Worm (Caenorhabditis elegans): ENCODE measurements around the gene ctsa-2.
A peak's percentile ranks its signal among the peaks of the same experiment; 100 is the strongest.

ctsa-2 gene

ce11 chrX:6407805-6408204 is 22.6 kb downstream of the ctsa-2 start:
- no peak for TF ChIP-seq hmg-4 (GFP tag; optimal IDR thresholded peaks at IDR 0.05)

- TF ChIP-seq ceh-13 (GFP tag; optimal IDR thresholded peaks at IDR 0.05) (no peak), hnd-1 (tag; optimal IDR thresholded peaks at IDR 0.05) (no peak), F13C5.2 (tag; optimal IDR thresholded peaks at IDR 0.05) (no peak), ama-1 (optimal IDR thresholded peaks at IDR 0.05) (no peak), tra-4 (tag; optimal IDR thresholded peaks at IDR 0.05) (no peak), scrt-1 (GFP tag; IDR thresholded peaks at IDR 0.05) (no peak)
These were observed 24.5 kb downstream of the ctsa-2 start for ce11 chrX:6405905-6406304.

DNA sequence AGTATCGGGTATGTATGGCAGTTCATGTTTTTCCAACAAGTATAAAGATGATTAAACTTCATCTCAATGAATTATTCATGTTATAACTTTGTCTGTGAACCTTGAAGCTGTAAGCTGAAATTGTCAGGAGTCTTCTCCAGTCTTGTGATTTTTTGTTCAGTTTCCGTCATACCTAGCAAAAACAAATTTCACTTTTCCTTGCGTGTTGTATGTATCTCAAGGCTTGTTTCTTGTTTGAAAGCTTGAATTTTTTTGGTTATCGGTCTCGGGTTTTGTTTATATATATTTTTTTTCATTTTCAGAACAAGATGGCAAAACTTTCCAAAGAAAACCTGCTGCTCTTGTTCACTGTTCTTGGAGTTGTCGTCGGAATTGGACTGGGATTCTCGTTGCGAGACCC is 27.3 kb downstream of the ctsa-2 start, which contains the start of gene glt-4:
glt-4 (plus strand) TSS at position 301 of the 400 bp plus-strand sequence.
- TF ChIP-seq pes-1 (GFP tag; IDR thresholded peaks at IDR 0.05) = no peak
- TF ChIP-seq F13C5.2 (tag; optimal IDR thresholded peaks at IDR 0.05) = no peak
- no peak for TF ChIP-seq tra-4 (tag; optimal IDR thresholded peaks at IDR 0.05)
- TF ChIP-seq ceh-13 (GFP tag; optimal IDR thresholded peaks at IDR 0.05) = no peak
- no peak for TF ChIP-seq ama-1 (optimal IDR thresholded peaks at IDR 0.05)
- TF ChIP-seq tbx-11 (GFP tag; IDR thresholded peaks at IDR 0.05) = no peak

ce11 chrX:6399450-6399849 is 31.0 kb downstream of the ctsa-2 start:
- TF ChIP-seq tra-4 (tag; optimal IDR thresholded peaks at IDR 0.05) = no peak
- no peak for TF ChIP-seq F13C5.2 (tag; optimal IDR thresholded peaks at IDR 0.05)

- no peak for TF ChIP-seq F13C5.2 (tag; optimal IDR thresholded peaks at IDR 0.05)
- no peak for TF ChIP-seq aly-1 (tag; optimal IDR thresholded peaks at IDR 0.05)
- no peak for TF ChIP-seq flt-1 (GFP tag; IDR thresholded peaks at IDR 0.05)
- TF ChIP-seq ama-1 (optimal IDR thresholded peaks at IDR 0.05) = no peak
- TF ChIP-seq tra-4 (tag; optimal IDR thresholded peaks at IDR 0.05) = no peak
- TF ChIP-seq tbx-37 (GFP tag; conservative IDR thresholded peaks at IDR 0.05) = no peak
These were observed 38.9 kb downstream of the ctsa-2 start, which contains the start of gene igcm-2 for ce11 chrX:6391491-6391890. Gene igcm-2, minus strand, starts transcription at chrX:6391591.

ce11 chrX:6388639-6389038 is 41.8 kb downstream of the ctsa-2 start:
- no peak for TF ChIP-seq F13C5.2 (tag; optimal IDR thresholded peaks at IDR 0.05)
- TF ChIP-seq ets-7 (tag; optimal IDR thresholded peaks at IDR 0.05) = no peak
- no peak for TF ChIP-seq ceh-13 (GFP tag; optimal IDR thresholded peaks at IDR 0.05)
- TF ChIP-seq tra-4 (tag; optimal IDR thresholded peaks at IDR 0.05) = no peak
- no peak for TF ChIP-seq hnd-1 (tag; optimal IDR thresholded peaks at IDR 0.05)
- TF ChIP-seq aly-1 (tag; optimal IDR thresholded peaks at IDR 0.05) = no peak
- TF ChIP-seq flt-1 (GFP tag; IDR thresholded peaks at IDR 0.05) = no peak
- TF ChIP-seq pes-1 (GFP tag; IDR thresholded peaks at IDR 0.05) = no peak
- no peak for TF ChIP-seq hmbx-1 (tag; optimal IDR thresholded peaks at IDR 0.05)
- no peak for TF ChIP-seq tbx-11 (GFP tag; IDR thresholded peaks at IDR 0.05)
- TF ChIP-seq scrt-1 (GFP tag; IDR thresholded peaks at IDR 0.05) = no peak
- TF ChIP-seq B0310.2 (tag; optimal IDR thresholded peaks at IDR 0.05) = no peak

- no peak for TF ChIP-seq F13C5.2 (tag; optimal IDR thresholded peaks at IDR 0.05)
These were observed 45.2 kb downstream of the ctsa-2 start, which contains the start of gene igdb-3 for ce11 chrX:6385185-6385584. Gene igdb-3, plus strand, starts transcription at chrX:6385485.

DNA sequence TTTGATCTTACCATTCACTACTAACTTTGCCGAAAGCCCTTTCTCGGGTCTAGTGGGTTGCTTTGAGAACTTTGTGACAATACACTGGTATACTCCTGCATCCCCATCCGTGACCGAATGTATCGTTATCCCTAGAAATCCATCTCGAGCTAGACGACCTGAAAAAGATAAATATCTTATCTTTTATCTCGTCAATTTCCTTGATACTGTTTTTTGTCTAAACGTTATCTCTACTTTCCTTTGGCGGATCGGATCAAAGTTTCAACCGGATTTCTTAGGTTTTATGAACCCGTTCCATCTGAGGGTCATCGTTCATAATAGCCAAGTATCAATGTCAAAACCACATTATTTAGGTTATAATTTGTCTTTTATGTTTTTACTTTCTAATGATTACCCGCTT is 45.9 kb downstream of the ctsa-2 start:
- TF ChIP-seq hmg-4 (GFP tag; optimal IDR thresholded peaks at IDR 0.05) (no peak), tra-4 (tag; optimal IDR thresholded peaks at IDR 0.05) (no peak), hnd-1 (tag; optimal IDR thresholded peaks at IDR 0.05) (no peak), pes-1 (GFP tag; IDR thresholded peaks at IDR 0.05) (no peak), aly-1 (tag; optimal IDR thresholded peaks at IDR 0.05) (no peak), sea-1 (GFP tag; conservative IDR thresholded peaks at IDR 0.05) (no peak), scrt-1 (GFP tag; IDR thresholded peaks at IDR 0.05) (no peak), flt-1 (GFP tag; IDR thresholded peaks at IDR 0.05) (no peak), F13C5.2 (tag; optimal IDR thresholded peaks at IDR 0.05) (no peak), tbx-37 (GFP tag; conservative IDR thresholded peaks at IDR 0.05) (no peak)

ce11 chrX:6382930-6383329 is 47.5 kb downstream of the ctsa-2 start:
- no peak for TF ChIP-seq tbx-11 (GFP tag; IDR thresholded peaks at IDR 0.05)
- no peak for TF ChIP-seq flt-1 (GFP tag; IDR thresholded peaks at IDR 0.05)
- TF ChIP-seq ama-1 (optimal IDR thresholded peaks at IDR 0.05) = no peak
- TF ChIP-seq B0310.2 (tag; optimal IDR thresholded peaks at IDR 0.05) = no peak
- TF ChIP-seq ceh-13 (GFP tag; optimal IDR thresholded peaks at IDR 0.05) = no peak
- no peak for TF ChIP-seq hmg-4 (GFP tag; optimal IDR thresholded peaks at IDR 0.05)
- TF ChIP-seq tbx-37 (GFP tag; conservative IDR thresholded peaks at IDR 0.05) = no peak
- no peak for TF ChIP-seq scrt-1 (GFP tag; IDR thresholded peaks at IDR 0.05)
- TF ChIP-seq sea-1 (GFP tag; conservative IDR thresholded peaks at IDR 0.05) = no peak
- TF ChIP-seq ceh-36 (tag; optimal IDR thresholded peaks at IDR 0.05) = no peak
- no peak for TF ChIP-seq hnd-1 (tag; optimal IDR thresholded peaks at IDR 0.05)
- TF ChIP-seq F13C5.2 (tag; optimal IDR thresholded peaks at IDR 0.05) = no peak
- no peak for TF ChIP-seq tra-4 (tag; optimal IDR thresholded peaks at IDR 0.05)
- TF ChIP-seq pes-1 (GFP tag; IDR thresholded peaks at IDR 0.05) = no peak
- no peak for TF ChIP-seq aly-1 (tag; optimal IDR thresholded peaks at IDR 0.05)
- no peak for TF ChIP-seq ets-7 (tag; optimal IDR thresholded peaks at IDR 0.05)

ce11 chrX:6378363-6378762 is 52.0 kb downstream of the ctsa-2 start:
- TF ChIP-seq ets-7 (tag; optimal IDR thresholded peaks at IDR 0.05) = no peak
- TF ChIP-seq tbx-11 (GFP tag; IDR thresholded peaks at IDR 0.05) = no peak
- no peak for TF ChIP-seq ceh-13 (GFP tag; optimal IDR thresholded peaks at IDR 0.05)
- TF ChIP-seq tra-4 (tag; optimal IDR thresholded peaks at IDR 0.05) = no peak
- TF ChIP-seq hmg-4 (GFP tag; optimal IDR thresholded peaks at IDR 0.05) = peak; percentile 72
- TF ChIP-seq aly-1 (tag; optimal IDR thresholded peaks at IDR 0.05) = peak; percentile 62
- TF ChIP-seq flt-1 (GFP tag; IDR thresholded peaks at IDR 0.05) = no peak
- TF ChIP-seq scrt-1 (GFP tag; IDR thresholded peaks at IDR 0.05) = no peak
- TF ChIP-seq pes-1 (GFP tag; IDR thresholded peaks at IDR 0.05) = no peak; the same call in 1 of the 2 replicates
- TF ChIP-seq F13C5.2 (tag; optimal IDR thresholded peaks at IDR 0.05) = peak; percentile 56
- no peak for TF ChIP-seq B0310.2 (tag; optimal IDR thresholded peaks at IDR 0.05)
- TF ChIP-seq ceh-36 (tag; optimal IDR thresholded peaks at IDR 0.05) = no peak
- TF ChIP-seq hmbx-1 (tag; optimal IDR thresholded peaks at IDR 0.05) = no peak
- no peak for TF ChIP-seq hnd-1 (tag; optimal IDR thresholded peaks at IDR 0.05)
- peak; percentile 72; the same call in 1 of the 2 replicates for TF ChIP-seq sea-1 (GFP tag; conservative IDR thresholded peaks at IDR 0.05)
- TF ChIP-seq ama-1 (optimal IDR thresholded peaks at IDR 0.05) = no peak
- TF ChIP-seq tbx-37 (GFP tag; conservative IDR thresholded peaks at IDR 0.05) = no peak
